Worm (Caenorhabditis elegans) whole organism, early embryonic: ENCODE measurements around the gene lon-2.

ENCODE experiments used
- ama-1 ChIP-seq: fragments of 150-350 bp; optimal IDR thresholded peaks from 2 replicates; lab custom pipeline; 2014
- ets-7 ChIP-seq: sonication (generic microtip); optimal IDR thresholded peaks from 2 replicates; lab custom pipeline; 2016; ENCODE audit warnings: missing genotype, missing genetic modification characterization, missing compliant biosample characterization

DNA sequence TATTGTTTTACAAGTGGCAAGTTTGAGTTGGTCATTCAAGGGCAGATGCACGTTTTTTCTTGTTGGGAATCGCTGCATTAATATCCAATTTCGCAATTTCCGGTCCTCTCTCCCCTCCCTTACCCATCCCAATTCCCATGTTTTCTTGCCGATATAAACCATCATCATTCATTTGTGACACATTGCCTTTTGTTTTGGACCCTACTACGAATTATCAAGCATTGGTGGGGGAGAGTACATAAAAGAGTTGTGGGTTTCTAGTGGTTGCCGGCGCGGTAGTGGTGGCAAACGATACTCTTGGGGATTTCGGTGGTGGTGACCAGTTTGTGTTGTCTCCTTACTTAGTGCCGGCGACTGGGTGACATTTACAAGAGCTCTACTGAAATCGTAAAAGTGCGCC is 6.6 kb downstream of the lon-2 start:
- TF ChIP-seq ets-7 (tag; lab: Kevin White, UChicago) (no peak), ama-1 (lab: Kevin White, UChicago) (no peak)
